Worm (Caenorhabditis elegans): ENCODE results near the gene slc-9B.1.

slc-9B.1 gene

DNA sequence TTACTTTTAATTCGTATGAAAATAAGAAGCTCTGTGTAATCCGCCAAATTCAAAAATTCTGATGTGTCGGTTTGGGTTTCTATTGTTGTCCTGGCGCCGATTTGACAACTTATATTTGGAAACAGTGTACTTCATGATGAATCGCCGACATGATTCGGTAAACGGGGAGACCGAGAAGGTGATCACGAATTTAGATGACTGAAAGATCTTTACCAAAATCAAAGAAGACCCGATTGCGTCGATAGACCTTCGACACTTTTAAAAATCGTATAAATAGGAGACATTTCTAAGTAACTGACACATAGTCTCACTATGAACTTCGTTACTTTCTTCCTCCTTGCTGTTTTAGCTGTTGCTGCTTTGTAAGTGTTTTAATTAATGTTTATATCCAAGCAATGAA lies 23.0 kb downstream of the slc-9B.1 start, which contains the start of gene fip-5:
TSS of gene fip-5 (plus strand) at position 312 of the 400 bp plus-strand sequence.
- TF ChIP-seq unc-62 (GFP tag; optimal IDR thresholded peaks at IDR 0.05): no peak

DNA sequence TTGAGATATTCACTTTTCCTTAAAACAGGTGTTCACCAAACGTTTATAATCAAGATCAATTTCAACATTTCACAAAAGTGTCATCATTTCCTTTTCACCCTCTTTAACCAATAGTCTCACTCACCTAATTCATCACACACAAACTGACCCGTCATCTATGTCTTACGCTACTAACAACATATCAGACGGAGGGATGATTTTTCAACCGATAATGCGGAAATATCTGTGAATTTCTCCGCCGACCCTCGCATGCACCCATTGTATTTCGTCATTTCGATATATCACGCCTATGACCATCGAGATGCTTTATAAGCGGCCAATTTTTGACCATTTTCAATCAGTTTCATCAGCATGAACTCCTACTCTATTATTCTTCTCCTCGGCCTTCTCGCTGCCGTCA lies 24.8 kb downstream of the slc-9B.1 start, which contains the start of gene fipr-21:
TSS of gene fipr-21 (plus strand) at position 352 of the 400 bp plus-strand sequence.
- TF ChIP-seq unc-62 (GFP tag; optimal IDR thresholded peaks at IDR 0.05): no peak

DNA sequence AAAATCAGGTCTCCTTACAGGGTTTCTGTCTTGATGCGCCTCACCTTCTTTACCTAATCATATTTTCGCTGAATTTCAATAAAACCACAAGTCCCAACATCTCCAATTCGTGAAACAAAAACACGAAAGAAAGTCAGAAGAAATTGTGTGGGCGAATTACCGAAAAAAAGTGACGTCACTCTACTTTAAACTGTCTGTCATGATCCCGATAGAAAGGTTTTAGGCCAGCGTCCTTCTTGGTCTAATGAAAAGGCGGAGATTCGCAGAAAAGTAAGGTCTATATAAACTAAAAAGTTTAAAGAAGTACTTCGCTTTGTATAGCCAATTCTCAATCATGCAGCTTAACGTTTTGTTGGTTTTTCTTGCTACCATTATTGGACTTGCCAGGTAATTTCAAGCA lies 26.9 kb downstream of the slc-9B.1 start, which contains the start of gene cnc-8:
TSS of gene cnc-8 (plus strand) at position 307 of the 400 bp plus-strand sequence.
- no peak for TF ChIP-seq unc-62 (GFP tag; optimal IDR thresholded peaks at IDR 0.05)

DNA sequence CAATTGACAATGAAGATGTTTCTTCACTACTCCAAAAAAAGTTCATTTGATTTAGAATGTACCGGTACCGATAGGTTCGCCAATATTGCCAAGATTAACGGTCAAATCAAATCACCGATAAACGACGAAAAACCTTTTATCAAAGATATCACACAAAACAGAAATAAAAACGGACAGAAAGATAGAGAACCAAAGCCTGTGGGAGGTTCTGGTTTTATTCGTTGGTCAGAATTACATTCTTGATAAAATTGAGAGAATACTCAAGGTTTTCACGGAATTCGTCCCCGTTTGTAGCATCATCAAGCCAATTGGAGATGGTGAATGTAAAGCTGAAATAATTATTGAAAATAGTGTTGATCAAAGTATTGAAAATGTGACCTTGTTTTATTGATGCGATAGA lies 27.5 kb downstream of the slc-9B.1 start:
- TF ChIP-seq unc-62 (GFP tag; optimal IDR thresholded peaks at IDR 0.05): no peak

DNA sequence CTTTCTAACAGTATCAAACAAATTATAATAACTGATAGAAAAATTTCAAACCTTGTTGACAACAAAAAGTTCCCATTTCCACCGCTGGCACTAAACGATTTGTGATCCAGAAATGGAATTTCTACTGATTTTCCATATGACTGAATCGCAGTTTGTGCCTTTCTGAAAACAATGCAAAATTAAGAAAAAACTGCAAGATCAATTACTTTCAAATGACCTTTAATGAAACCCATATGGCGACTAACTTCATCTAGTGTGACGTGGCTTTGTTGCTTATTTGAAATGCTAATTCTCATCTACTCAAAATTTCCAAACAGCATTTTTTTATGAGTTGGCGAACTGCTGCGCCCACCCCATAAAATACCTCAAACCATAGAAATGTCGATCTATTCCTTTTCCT lies 28.1 kb downstream of the slc-9B.1 start, which contains the start of gene F41E7.7:
TSS of gene F41E7.7 (plus strand) at position 301 of the 400 bp plus-strand sequence.
- TF ChIP-seq unc-62 (GFP tag; optimal IDR thresholded peaks at IDR 0.05): no peak

DNA sequence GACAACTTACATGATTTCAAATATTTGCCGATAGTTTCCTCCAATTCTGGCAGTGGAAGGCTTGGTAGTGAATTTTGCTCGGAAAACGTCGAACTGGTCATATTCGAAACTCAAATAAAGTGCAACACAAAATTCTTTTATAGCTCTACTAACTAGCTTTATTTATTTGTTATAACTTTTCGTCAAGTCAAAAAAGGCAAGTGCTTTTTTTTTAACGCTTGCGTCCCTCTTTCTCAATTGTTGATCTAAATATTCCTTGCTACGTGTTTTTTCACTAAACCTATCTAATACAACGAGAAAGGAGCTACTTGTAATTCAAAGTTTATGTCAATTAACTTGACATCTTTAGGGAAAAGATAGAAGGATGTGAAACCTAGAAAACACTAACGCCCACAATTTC lies 31.0 kb downstream of the slc-9B.1 start, which contains the start of gene F41E7.6:
TSS of gene F41E7.6 (minus strand) at position 101 of the 400 bp plus-strand sequence.
- no peak for TF ChIP-seq unc-62 (GFP tag; optimal IDR thresholded peaks at IDR 0.05)

DNA sequence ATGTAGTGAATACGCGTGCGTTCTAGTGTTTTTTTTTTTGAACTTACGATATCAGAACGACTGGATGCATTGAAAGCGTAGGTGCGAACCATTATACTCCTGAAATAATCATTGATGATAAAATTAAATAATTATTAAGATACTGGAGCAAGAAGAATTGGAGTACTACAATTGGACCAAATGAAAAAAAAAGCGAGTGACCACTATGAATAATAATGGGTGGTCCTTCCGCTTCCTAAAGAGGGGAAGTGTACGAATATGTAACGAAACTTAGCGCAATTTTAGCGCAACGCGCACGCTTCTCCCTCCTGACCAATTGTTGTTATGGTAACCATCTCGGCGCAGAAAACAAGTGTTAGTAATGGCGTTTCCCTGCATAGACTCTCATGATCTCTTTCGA lies 36.5 kb downstream of the slc-9B.1 start, which contains the start of gene F41E7.9:
TSS of gene F41E7.9 (minus strand) at position 101 of the 400 bp plus-strand sequence.
- no peak for TF ChIP-seq unc-62 (GFP tag; optimal IDR thresholded peaks at IDR 0.05)

DNA sequence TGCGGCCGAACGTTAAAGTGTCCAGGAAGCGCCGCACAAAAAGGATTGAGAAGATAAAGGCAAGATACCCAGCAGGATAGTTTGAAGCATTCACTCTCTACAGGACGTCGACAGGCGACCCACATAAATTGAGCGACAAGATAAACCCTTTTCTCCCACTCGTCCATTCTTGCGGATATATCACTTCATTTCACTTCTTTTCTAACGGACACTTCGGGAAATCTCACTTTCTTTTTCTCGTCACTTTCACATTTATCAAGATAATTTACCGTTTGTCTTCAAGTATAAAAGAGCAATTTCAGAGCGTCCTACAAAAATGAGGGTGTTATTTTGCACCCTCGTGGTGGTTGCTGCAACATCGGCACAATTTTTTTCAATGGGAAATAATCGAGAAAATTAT lies 38.2 kb downstream of the slc-9B.1 start, which contains the start of gene R07E3.6:
TSS of gene R07E3.6 (plus strand) at position 158 of the 400 bp plus-strand sequence.
- TF ChIP-seq unc-62 (GFP tag; optimal IDR thresholded peaks at IDR 0.05): no peak

DNA sequence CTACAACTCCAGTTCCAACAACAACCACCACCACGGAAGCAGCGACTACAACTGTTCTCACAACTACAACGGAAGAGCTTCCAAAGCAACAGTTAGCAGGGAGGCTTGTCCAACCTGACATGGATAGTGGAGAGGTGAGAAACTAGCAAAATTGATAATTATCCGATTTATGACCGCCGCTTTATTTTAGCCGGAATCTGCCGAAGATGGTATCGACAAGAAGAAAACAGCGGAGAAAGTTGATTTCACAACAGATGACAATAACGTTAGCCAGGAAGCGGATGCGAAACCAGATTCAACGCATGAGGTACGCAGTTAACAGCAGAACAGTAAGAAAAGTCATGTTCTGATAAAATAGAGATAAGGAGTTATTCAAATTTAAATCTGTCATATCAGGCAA lies 39.0 kb downstream of the slc-9B.1 start:
- no peak for TF ChIP-seq unc-62 (GFP tag; optimal IDR thresholded peaks at IDR 0.05)

DNA sequence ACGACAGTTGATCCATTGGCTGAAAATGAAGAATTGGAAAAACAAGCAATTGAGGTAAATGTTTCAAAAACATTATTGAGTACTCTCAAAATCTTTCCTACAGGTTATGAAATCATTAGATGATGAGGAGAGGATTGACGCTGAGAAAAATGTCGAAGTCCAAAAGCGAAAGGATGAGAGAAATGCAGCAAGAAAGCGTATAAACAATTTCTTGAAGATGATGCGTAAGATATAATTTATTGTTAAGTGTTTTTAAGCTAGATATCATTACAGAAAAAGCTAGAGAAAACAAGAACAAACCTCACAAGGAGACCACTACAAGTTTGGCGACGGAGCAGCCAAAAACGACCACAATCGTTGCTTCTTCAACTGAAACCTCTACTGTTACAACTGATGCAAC lies 40.3 kb downstream of the slc-9B.1 start:
- no peak for TF ChIP-seq unc-62 (GFP tag; optimal IDR thresholded peaks at IDR 0.05)

DNA sequence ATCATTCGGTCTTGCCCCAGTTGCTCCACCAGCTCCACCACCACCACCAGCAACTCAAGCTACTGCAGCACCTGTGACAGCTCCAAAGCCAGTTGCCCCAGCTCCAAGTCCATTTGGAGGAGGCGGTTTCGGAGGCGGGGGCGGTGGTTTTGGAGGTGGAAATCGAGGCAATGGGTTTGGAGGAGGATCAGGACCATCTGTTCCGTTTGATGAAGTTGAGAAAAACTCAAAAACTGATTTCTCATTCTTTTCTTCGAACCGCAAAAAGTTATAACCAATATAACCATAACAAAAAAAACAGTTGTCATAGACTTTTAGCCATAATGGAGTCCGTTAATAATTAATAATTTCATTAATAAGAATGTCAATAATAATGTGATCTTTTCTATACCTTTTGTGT lies 42.0 kb downstream of the slc-9B.1 start:
- TF ChIP-seq unc-62 (GFP tag; optimal IDR thresholded peaks at IDR 0.05): no peak

DNA sequence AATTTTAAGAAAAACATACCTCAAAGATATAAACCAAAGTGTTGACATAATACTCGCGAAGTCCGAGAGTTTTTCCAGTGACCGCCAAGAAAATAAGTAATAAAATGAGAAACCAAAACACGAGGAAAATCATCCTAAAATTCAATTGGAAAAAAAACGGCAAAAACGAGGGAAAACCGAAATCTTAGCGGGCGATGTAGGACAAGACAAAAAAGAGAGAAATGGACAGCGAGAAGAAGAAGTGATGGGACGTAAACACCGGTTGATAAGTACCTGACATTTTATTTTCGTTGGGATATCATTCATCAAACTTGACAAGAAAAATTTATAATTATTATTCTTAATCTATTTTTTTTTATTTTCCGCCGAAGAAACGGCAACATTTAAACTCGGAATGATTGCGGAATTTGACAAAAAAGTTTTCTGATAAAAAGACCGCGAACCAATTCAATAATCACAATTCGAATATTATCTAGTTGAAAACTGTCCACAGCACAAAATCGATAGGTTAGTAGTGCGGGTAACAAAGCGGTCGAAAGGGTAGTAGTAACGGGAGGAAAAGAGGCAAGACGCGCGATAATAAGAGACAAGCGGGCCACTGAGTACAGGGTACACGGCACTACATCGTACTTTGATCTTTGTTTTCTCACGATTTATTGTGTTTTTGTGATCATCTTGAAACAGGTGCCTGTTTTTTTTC lies 48.1 kb downstream of the slc-9B.1 start, which contains the start of gene acl-5:
TSS of gene acl-5 (minus strand) at position 134 of the 700 bp plus-strand sequence.
- no peak for TF ChIP-seq unc-62 (GFP tag; optimal IDR thresholded peaks at IDR 0.05)

DNA sequence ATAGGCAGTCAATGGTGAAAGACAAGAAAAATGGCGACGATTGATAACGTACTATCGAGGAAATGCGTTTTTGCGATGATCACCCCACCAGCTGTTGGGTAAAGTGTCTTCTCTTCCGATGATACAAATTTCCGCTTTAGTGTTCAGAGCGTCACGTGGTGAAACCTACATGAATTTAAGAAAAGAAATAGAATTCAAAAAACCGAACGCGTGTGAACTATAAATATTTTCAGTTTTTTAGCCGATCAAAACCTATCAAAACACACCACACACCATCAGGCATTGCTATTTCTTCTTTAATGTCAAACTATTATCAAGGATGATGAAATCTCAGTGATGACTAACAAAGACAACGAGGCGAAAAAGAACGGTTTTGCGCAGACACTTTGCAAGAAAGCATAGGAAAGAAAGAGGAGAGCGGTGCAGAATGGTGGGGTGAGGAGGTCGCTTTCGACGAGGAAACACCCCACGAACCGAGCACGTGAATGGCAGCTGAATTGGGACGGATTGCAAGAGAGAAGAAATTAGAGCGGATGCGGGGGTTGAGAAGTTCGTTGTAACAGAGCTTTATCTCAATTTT lies 52.7 kb downstream of the slc-9B.1 start:
- TF ChIP-seq unc-62 (GFP tag; optimal IDR thresholded peaks at IDR 0.05): no peak
